Fruit fly (Drosophila melanogaster): ENCODE measurements around the gene CG32276.

- no peak for TF ChIP-seq CG8478 (optimal IDR thresholded peaks at IDR 0.05)
- no peak for TF ChIP-seq CTCF (optimal IDR thresholded peaks at IDR 0.05)
Measured at dm6 chr3L:3192912-3193311, 5.9 kb downstream of the CG32276 start, which contains the start of gene Hsp83.
